Fruit fly (Drosophila melanogaster) whole organism, adult: ENCODE results near the gene CG31689.

Experiments used
- CG12768 ChIP-seq: fragments of 200-800 bp; sonication (Bioruptor generic); optimal IDR thresholded peaks from 2 replicates; lab custom pipeline; 2017; ENCODE audit warnings: missing biosample characterization, missing genetic modification characterization, mild to moderate bottlenecking, moderate library complexity, missing genetic modification reagents
- CG14711 ChIP-seq: fragments of 200-800 bp; sonication (Bioruptor generic); optimal IDR thresholded peaks from 2 replicates; lab custom pipeline; 2018; ENCODE audit warnings: missing biosample characterization, mild to moderate bottlenecking, missing genetic modification characterization, moderate library complexity
- CG1620 ChIP-seq: fragments of 200-800 bp; sonication (Bioruptor generic); optimal IDR thresholded peaks from 2 replicates; lab custom pipeline; 2016; ENCODE audit warnings: missing biosample characterization, missing genetic modification characterization
- CG33017 ChIP-seq: fragments of 200-800 bp; sonication (Bioruptor generic); optimal IDR thresholded peaks from 2 replicates; lab custom pipeline; 2018; ENCODE audit warnings: missing biosample characterization, mild to moderate bottlenecking, missing genetic modification characterization, moderate library complexity
- CG7101 ChIP-seq: fragments of 200-800 bp; sonication (Bioruptor generic); optimal IDR thresholded peaks from 2 replicates; lab custom pipeline; 2018; ENCODE audit warnings: missing biosample characterization, mild to moderate bottlenecking, missing genetic modification characterization, moderate library complexity
- cic ChIP-seq: fragments of 200-800 bp; sonication (Bioruptor generic); optimal IDR thresholded peaks from 2 replicates; lab custom pipeline; 2017; ENCODE audit warnings: missing biosample characterization, mild to moderate bottlenecking, missing genetic modification characterization, moderate library complexity
- cnc ChIP-seq, 2 experiments: fragments of >200 bp; optimal IDR thresholded peaks; 2 replicates each; lab custom pipeline; 2017
- pad ChIP-seq: fragments of 200-800 bp; sonication (Bioruptor generic); optimal IDR thresholded peaks from 3 replicates; lab custom pipeline; 2017; ENCODE audit warnings: missing biosample characterization, missing genetic modification characterization, mild to moderate bottlenecking, moderate library complexity, missing genetic modification reagents

dm6 chr2L:2751904-2752459 lies 26.5 kb downstream of the CG31689 start, which contains the start of gene Bacc:
- TF ChIP-seq CG14711 (tag; lab: Kevin White, UChicago): peak; percentile 76
- TF ChIP-seq CG12768 (GFP tag; lab: Kevin White, UChicago): peak; percentile 78
- TF ChIP-seq cnc (optimal IDR thresholded peaks at IDR 0.05; lab: Kevin White, UChicago): no peak
- peak; percentile 87 for TF ChIP-seq CG33017 (tag; lab: Kevin White, UChicago)
- TF ChIP-seq CG1620 (GFP tag; lab: Kevin White, UChicago): peak; percentile 76
- no peak for TF ChIP-seq cic (GFP tag; lab: Kevin White, UChicago)
- peak; percentile 77 for TF ChIP-seq pad (GFP tag; lab: Kevin White, UChicago)
- TF ChIP-seq CG7101 (tag; lab: Kevin White, UChicago): peak; percentile 91
